Worm (Caenorhabditis elegans) whole organism, young adult: ENCODE measurements around the gene fbxb-55.

Source experiments
- B0336.3 ChIP-seq: fragments of 200-800 bp; sonication (Bioruptor generic); IDR thresholded peaks from 2 replicates; pipeline ENCODE4 v1.3.6; 2022; ENCODE audit warnings: missing genetic modification characterization, missing compliant biosample characterization
- F22D6.2 ChIP-seq: sonication (generic microtip); optimal IDR thresholded peaks from 2 replicates; lab custom pipeline; 2016; ENCODE audit warnings: mild to moderate bottlenecking, missing genetic modification characterization, missing compliant biosample characterization
- F37B4.10 ChIP-seq: fragments of 200-800 bp; sonication (Bioruptor generic); IDR thresholded peaks from 2 replicates; pipeline ENCODE4 v1.3.6; 2022; ENCODE audit warnings: missing genetic modification characterization, missing compliant biosample characterization
- F39B2.1 ChIP-seq: fragments of 200-800 bp; sonication (Bioruptor generic); IDR thresholded peaks from 2 replicates; pipeline ENCODE4 v1.3.6; 2022; ENCODE audit warnings: missing genetic modification reagents, missing genetic modification characterization, missing compliant biosample characterization
- F52B5.7 ChIP-seq: sonication (generic microtip); optimal IDR thresholded peaks from 2 replicates; lab custom pipeline; 2016; ENCODE audit warnings: mild to moderate bottlenecking, missing genetic modification characterization, missing compliant biosample characterization
- F57C9.4 ChIP-seq: sonication (generic microtip); optimal IDR thresholded peaks from 2 replicates; lab custom pipeline; 2017; ENCODE audit warnings: mild to moderate bottlenecking, missing genetic modification characterization, missing compliant biosample characterization
- K12H6.12 ChIP-seq: fragments of 200-800 bp; sonication (Bioruptor generic); optimal IDR thresholded peaks from 2 replicates; lab custom pipeline; 2018; ENCODE audit warnings: mild to moderate bottlenecking, missing genetic modification characterization, missing compliant biosample characterization
- Y53F4B.3 ChIP-seq: fragments of 200-800 bp; sonication (Bioruptor generic); IDR thresholded peaks from 2 replicates; pipeline ENCODE4 v1.3.6; 2022; ENCODE audit warnings: missing genetic modification reagents, missing genetic modification characterization, missing compliant biosample characterization
- Y53G8AR.9 ChIP-seq: fragments of 200-800 bp; sonication (Bioruptor generic); conservative IDR thresholded peaks from 2 replicates; pipeline ENCODE4 v1.3.6; 2022; ENCODE audit warnings: missing genetic modification reagents, missing genetic modification characterization, missing compliant biosample characterization
- ama-1 ChIP-seq, 3 experiments: fragments of 150-350 bp in 1 of 3; sonication (generic microtip) in 2 of 3; optimal IDR thresholded peaks; 2 replicates each; lab custom pipeline; 2014 to 2018; ENCODE audit warnings: missing biosample characterization in 2 of 3, missing genetic modification characterization in 2 of 3, missing genetic modification reagents in 2 of 3
- aptf-3 ChIP-seq: fragments of 200-800 bp; sonication (Bioruptor generic); IDR thresholded peaks from 2 replicates; pipeline ENCODE4 v1.3.6; 2022; ENCODE audit warnings: missing genetic modification characterization, missing compliant biosample characterization
- attf-5 ChIP-seq: fragments of 200-800 bp; sonication (Bioruptor generic); optimal IDR thresholded peaks from 2 replicates; lab custom pipeline; 2018; ENCODE audit warnings: mild to moderate bottlenecking, missing genetic modification characterization, missing compliant biosample characterization
- ceh-40 ChIP-seq: fragments of 200-800 bp; sonication (Bioruptor generic); IDR thresholded peaks from 2 replicates; pipeline ENCODE4 v1.3.6; 2022; ENCODE audit warnings: missing genetic modification characterization, missing compliant biosample characterization
- ceh-79 ChIP-seq: sonication (generic microtip); optimal IDR thresholded peaks from 2 replicates; lab custom pipeline; 2017; ENCODE audit warnings: mild to moderate bottlenecking, missing genetic modification characterization, missing compliant biosample characterization
- chd-7 ChIP-seq: sonication (generic microtip); optimal IDR thresholded peaks from 2 replicates; lab custom pipeline; 2016; ENCODE audit warnings: mild to moderate bottlenecking, missing genetic modification characterization, moderate library complexity, missing compliant biosample characterization
- dpff-1 ChIP-seq: sonication (generic microtip); optimal IDR thresholded peaks from 2 replicates; lab custom pipeline; 2017; ENCODE audit warnings: mild to moderate bottlenecking, missing genetic modification characterization, missing compliant biosample characterization
- egrh-3 ChIP-seq: fragments of 200-800 bp; sonication (Bioruptor generic); IDR thresholded peaks from 2 replicates; pipeline ENCODE4 v1.3.6; 2022; ENCODE audit warnings: missing genetic modification reagents, missing genetic modification characterization, missing compliant biosample characterization
- ets-4 ChIP-seq: fragments of 200-800 bp; sonication (Bioruptor generic); optimal IDR thresholded peaks from 2 replicates; lab custom pipeline; 2018; ENCODE audit warnings: mild to moderate bottlenecking, missing genetic modification characterization, missing compliant biosample characterization
- hlh-26 ChIP-seq: fragments of 200-800 bp; sonication (Bioruptor generic); conservative IDR thresholded peaks from 2 replicates; pipeline ENCODE4 v1.3.6; 2022; ENCODE audit warnings: missing genetic modification reagents, missing genetic modification characterization, missing compliant biosample characterization
- hmg-1.2 ChIP-seq: fragments of 200-800 bp; sonication (Bioruptor generic); IDR thresholded peaks from 2 replicates; pipeline ENCODE4 v1.3.6; 2022; ENCODE audit warnings: missing genetic modification reagents, missing genetic modification characterization, missing compliant biosample characterization
- hmg-20 ChIP-seq: fragments of 200-800 bp; sonication (Bioruptor generic); IDR thresholded peaks from 2 replicates; pipeline ENCODE4 v1.3.6; 2022; ENCODE audit warnings: missing genetic modification reagents, missing genetic modification characterization, missing compliant biosample characterization
- let-607 ChIP-seq, 2 experiments: fragments of 200-800 bp in 1 of 2; sonication (Bioruptor generic) in 1 of 2; sonication (generic microtip) in 1 of 2; optimal IDR thresholded peaks; 2 replicates each; lab custom pipeline; 2016 to 2018; ENCODE audit warnings: mild to moderate bottlenecking in 2 of 2, missing compliant biosample characterization in 2 of 2, missing genetic modification characterization in 2 of 2, moderate library complexity in 2 of 2, missing genotype in 1 of 2
- lin-26 ChIP-seq: fragments of 200-800 bp; sonication (Bioruptor generic); IDR thresholded peaks from 2 replicates; pipeline ENCODE4 v1.3.6; 2022; ENCODE audit warnings: missing genetic modification reagents, missing genetic modification characterization, missing compliant biosample characterization
- lin-40 ChIP-seq: sonication (generic microtip); optimal IDR thresholded peaks from 2 replicates; lab custom pipeline; 2016; ENCODE audit warnings: missing genetic modification characterization, mild to moderate bottlenecking, missing compliant biosample characterization, missing genotype, missing genetic modification reagents
- lin-54 ChIP-seq: fragments of 200-800 bp; sonication (Bioruptor generic); optimal IDR thresholded peaks from 2 replicates; lab custom pipeline; 2018; ENCODE audit warnings: mild to moderate bottlenecking, missing genetic modification characterization, missing compliant biosample characterization
- lsl-1 ChIP-seq: fragments of 200-800 bp; sonication (Bioruptor generic); optimal IDR thresholded peaks from 2 replicates; lab custom pipeline; 2018; ENCODE audit warnings: mild to moderate bottlenecking, missing genetic modification characterization, moderate library complexity, missing compliant biosample characterization
- lsy-27 ChIP-seq: sonication (generic microtip); optimal IDR thresholded peaks from 2 replicates; lab custom pipeline; 2017; ENCODE audit warnings: missing genetic modification characterization, mild to moderate bottlenecking, missing compliant biosample characterization, antibody characterized with exemption, missing genotype, borderline replicate concordance; ENCODE audit not compliant: insufficient read depth
- madf-8 ChIP-seq: fragments of 200-800 bp; sonication (Bioruptor generic); conservative IDR thresholded peaks from 2 replicates; pipeline ENCODE4 v1.3.6; 2022; ENCODE audit warnings: missing genetic modification reagents, missing genetic modification characterization, missing compliant biosample characterization
- mel-28 ChIP-seq: sonication (generic microtip); optimal IDR thresholded peaks from 2 replicates; lab custom pipeline; 2016; ENCODE audit warnings: borderline replicate concordance, mild to moderate bottlenecking, missing genetic modification characterization, missing compliant biosample characterization
- nfya-1 ChIP-seq: sonication (generic microtip); optimal IDR thresholded peaks from 2 replicates; lab custom pipeline; 2017; ENCODE audit warnings: antibody characterized with exemption, missing compliant biosample characterization, missing genetic modification characterization, borderline replicate concordance; ENCODE audit not compliant: insufficient read depth
- nfyb-1 ChIP-seq: fragments of 200-800 bp; sonication (Bioruptor generic); IDR thresholded peaks from 2 replicates; pipeline ENCODE4 v1.3.6; 2022; ENCODE audit warnings: missing genetic modification reagents, missing genetic modification characterization, missing compliant biosample characterization
- pha-4 ChIP-seq: fragments of 150-350 bp; sonication (generic microtip); optimal IDR thresholded peaks from 2 replicates; lab custom pipeline; 2014; ENCODE audit warnings: missing biosample characterization, missing genetic modification reagents, missing genetic modification characterization
- rcor-1 ChIP-seq: fragments of 200-800 bp; sonication (Bioruptor generic); IDR thresholded peaks from 2 replicates; pipeline ENCODE4 v1.3.6; 2022; ENCODE audit warnings: missing genetic modification reagents, missing genetic modification characterization, missing compliant biosample characterization
- repo-1 ChIP-seq: sonication (generic microtip); optimal IDR thresholded peaks from 2 replicates; lab custom pipeline; 2017; ENCODE audit warnings: mild to moderate bottlenecking, missing genetic modification characterization, missing compliant biosample characterization
- snpc-3.4 ChIP-seq: sonication (generic microtip); optimal IDR thresholded peaks from 2 replicates; lab custom pipeline; 2017; ENCODE audit warnings: missing genetic modification characterization, mild to moderate bottlenecking, missing compliant biosample characterization, antibody characterized with exemption, moderate library complexity, missing genotype, missing genetic modification reagents
- tbp1 ChIP-seq: fragments of 200-800 bp; sonication (Bioruptor generic); optimal IDR thresholded peaks from 2 replicates; lab custom pipeline; 2018; ENCODE audit warnings: mild to moderate bottlenecking, missing genetic modification characterization, missing compliant biosample characterization
- unc-130 ChIP-seq: sonication (generic microtip); optimal IDR thresholded peaks from 2 replicates; lab custom pipeline; 2016; ENCODE audit warnings: missing genetic modification reagents, missing genetic modification characterization, missing compliant biosample characterization
- zfh-2 ChIP-seq: fragments of 200-800 bp; sonication (Bioruptor generic); conservative IDR thresholded peaks from 2 replicates; pipeline ENCODE4 v1.3.6; 2022; ENCODE audit warnings: missing genetic modification reagents, missing genetic modification characterization, missing compliant biosample characterization
- ztf-22 ChIP-seq: fragments of 200-800 bp; sonication (Bioruptor generic); optimal IDR thresholded peaks from 2 replicates; lab custom pipeline; 2018; ENCODE audit warnings: mild to moderate bottlenecking, missing genetic modification characterization, moderate library complexity, missing compliant biosample characterization
- ztf-28 ChIP-seq: fragments of 200-800 bp; sonication (Bioruptor generic); IDR thresholded peaks from 2 replicates; pipeline ENCODE4 v1.3.6; 2022; ENCODE audit warnings: missing genetic modification reagents, missing genetic modification characterization, missing compliant biosample characterization
- ztf-3 ChIP-seq: fragments of 200-800 bp; sonication (Bioruptor generic); optimal IDR thresholded peaks from 2 replicates; lab custom pipeline; 2018; ENCODE audit warnings: mild to moderate bottlenecking, missing genetic modification characterization, missing compliant biosample characterization

The fbxb-55 gene

ce11 chrIV:4025923-4026322 is 42.7 kb upstream of the fbxb-55 start (continued):
- TF ChIP-seq egrh-3 = peak; percentile 77
- peak; percentile 81 for TF ChIP-seq K12H6.12 (tag; lab: Kevin White, UChicago)
- TF ChIP-seq mel-28 (tag; lab: Kevin White, UChicago) = no peak
- TF ChIP-seq F52B5.7 = no peak
- TF ChIP-seq ceh-40 (GFP tag; lab: Robert Waterston, UW) = no peak
- peak; percentile 12 for TF ChIP-seq lin-54
- peak; percentile 39 for TF ChIP-seq ztf-22 (GFP tag; lab: Kevin White, UChicago)
- TF ChIP-seq F22D6.2 (tag; lab: Kevin White, UChicago) = no peak
- no peak for TF ChIP-seq ztf-28 (GFP tag; lab: Robert Waterston, UW)
- no peak for TF ChIP-seq rcor-1 (GFP tag; lab: Robert Waterston, UW)
- peak; percentile 12 for TF ChIP-seq tbp1 (GFP tag; lab: Kevin White, UChicago)
- peak; percentile 25; the same call in 1 of the 2 replicates for TF ChIP-seq hmg-1.2 (GFP tag; lab: Robert Waterston, UW)
- TF ChIP-seq let-607 (tag; optimal IDR thresholded peaks at IDR 0.05; lab: Kevin White, UChicago) = no peak
- TF ChIP-seq lin-26 = 0 out of 2 replicates have a peak, but pooled peaks have one; percentile 25
- TF ChIP-seq ama-1 (optimal IDR thresholded peaks at IDR 0.05; lab: Kevin White, UChicago) = no peak
- TF ChIP-seq ama-1 (GFP tag; optimal IDR thresholded peaks at IDR 0.05; lab: Kevin White, UChicago) = no peak
- TF ChIP-seq F57C9.4 (tag; lab: Kevin White, UChicago) = no peak
- TF ChIP-seq hmg-20 (GFP tag; lab: Robert Waterston, UW) = no peak
- no peak for TF ChIP-seq nfya-1 (tag; lab: Kevin White, UChicago)
- no peak for TF ChIP-seq aptf-3
- TF ChIP-seq Y53F4B.3 (GFP tag; lab: Robert Waterston, UW) = no peak
- no peak for TF ChIP-seq hlh-26 (GFP tag; lab: Robert Waterston, UW)
- TF ChIP-seq B0336.3 = 0 out of 2 replicates have a peak, but pooled peaks have one; percentile 32
- TF ChIP-seq F37B4.10 (GFP tag; lab: Robert Waterston, UW) = 0 out of 2 replicates have a peak, but pooled peaks have one; percentile 9
- TF ChIP-seq attf-5 (GFP tag; lab: Kevin White, UChicago) = peak; percentile 50
- no peak for TF ChIP-seq dpff-1
- TF ChIP-seq snpc-3.4 (tag; lab: Kevin White, UChicago) = no peak
- TF ChIP-seq lsy-27 (tag; lab: Kevin White, UChicago) = no peak
- TF ChIP-seq madf-8 (GFP tag; lab: Robert Waterston, UW) = no peak
- TF ChIP-seq zfh-2 (GFP tag; lab: Robert Waterston, UW) = peak; percentile 94
- no peak for TF ChIP-seq pha-4
- TF ChIP-seq lin-40 (tag; lab: Kevin White, UChicago) = peak; percentile 46
- TF ChIP-seq ceh-79 (tag; lab: Kevin White, UChicago) = no peak
- no peak for TF ChIP-seq Y53G8AR.9 (GFP tag; lab: Robert Waterston, UW)
- 0 out of 2 replicates have a peak, but pooled peaks have one; percentile 57 for TF ChIP-seq nfyb-1 (GFP tag; lab: Robert Waterston, UW)
- TF ChIP-seq lsl-1 (GFP tag; lab: Kevin White, UChicago) = no peak
- peak; percentile 75 for TF ChIP-seq chd-7
- TF ChIP-seq repo-1 (tag; lab: Kevin White, UChicago) = no peak
- no peak for TF ChIP-seq unc-130
- TF ChIP-seq ets-4 (GFP tag; lab: Kevin White, UChicago) = no peak
- TF ChIP-seq F39B2.1 = no peak
- TF ChIP-seq ztf-3 = peak; percentile 31
- TF ChIP-seq, all 124 proteins: peak for 25
